Fruit fly (Drosophila melanogaster): ENCODE measurements around the gene Clp.

Clp gene

dm6 chr2L:837989-838388 is 18.2 kb downstream of the Clp start (continued):
- no peak for TF ChIP-seq CG8478 (optimal IDR thresholded peaks at IDR 0.05)
- 0 out of 2 replicates have a peak, but pooled peaks have one; percentile 6 for TF ChIP-seq ap (GFP tag; IDR thresholded peaks at IDR 0.05)
- peak; percentile 87 for TF ChIP-seq ci (GFP tag; IDR thresholded peaks at IDR 0.05)
- TF ChIP-seq CG6272 (GFP tag; IDR thresholded peaks at IDR 0.05) = no peak
- TF ChIP-seq Hr3 (GFP tag; optimal IDR thresholded peaks at IDR 0.05) = peak; percentile 32
- TF ChIP-seq CG34376 (GFP tag; optimal IDR thresholded peaks at IDR 0.05) = no peak
- no peak for TF ChIP-seq CG32532 (GFP tag; IDR thresholded peaks at IDR 0.05)
- no peak for TF ChIP-seq tgo (GFP tag; IDR thresholded peaks at IDR 0.05)
- no peak for TF ChIP-seq lbe (GFP tag; optimal IDR thresholded peaks at IDR 0.05)
- no peak for TF ChIP-seq Asciz (GFP tag; optimal IDR thresholded peaks at IDR 0.05)
- TF ChIP-seq D19B (GFP tag; optimal IDR thresholded peaks at IDR 0.05) = peak; percentile 41
- no peak for TF ChIP-seq Oli (tag; optimal IDR thresholded peaks at IDR 0.05)
- no peak for TF ChIP-seq sc (optimal IDR thresholded peaks at IDR 0.05)
- TF ChIP-seq sc (GFP tag; optimal IDR thresholded peaks at IDR 0.05) = peak; percentile 58
- peak; percentile 44; the same call in 1 of the 2 replicates for TF ChIP-seq sisA (GFP tag; IDR thresholded peaks at IDR 0.05)
- no peak for TF ChIP-seq slp2 (GFP tag; optimal IDR thresholded peaks at IDR 0.05)
- TF ChIP-seq fu2 (GFP tag; optimal IDR thresholded peaks at IDR 0.05) = peak; percentile 12
- peak; percentile 36 for TF ChIP-seq Antp (GFP tag; optimal IDR thresholded peaks at IDR 0.05)
- no peak for TF ChIP-seq CG7372 (GFP tag; IDR thresholded peaks at IDR 0.05)
- peak; percentile 67 for TF ChIP-seq Sox102F (GFP tag; optimal IDR thresholded peaks at IDR 0.05)
- peak; percentile 56 for TF ChIP-seq CG1602 (GFP tag; optimal IDR thresholded peaks at IDR 0.05)
- TF ChIP-seq Pdp1 (GFP tag; optimal IDR thresholded peaks at IDR 0.05) = peak in 1 of 2 experiments; percentile 26
- TF ChIP-seq bsh (GFP tag; optimal IDR thresholded peaks at IDR 0.05) = peak; percentile 15 to 75
- no peak for TF ChIP-seq HLHmδ (GFP tag; optimal IDR thresholded peaks at IDR 0.05)
- no peak for TF ChIP-seq Dfd (GFP tag; optimal IDR thresholded peaks at IDR 0.05)
- peak; percentile 54 for TF ChIP-seq CG9876 (GFP tag; optimal IDR thresholded peaks at IDR 0.05)
- no peak for TF ChIP-seq lov (optimal IDR thresholded peaks at IDR 0.05)
- no peak for TF ChIP-seq lov (GFP tag; IDR thresholded peaks at IDR 0.05)
- peak; percentile 66 for TF ChIP-seq CG17328 (GFP tag; IDR thresholded peaks at IDR 0.05)
- TF ChIP-seq CG7556 (GFP tag; optimal IDR thresholded peaks at IDR 0.05) = no peak
- peak; percentile 56; the same call in 1 of the 3 replicates for TF ChIP-seq Optix (GFP tag; IDR thresholded peaks at IDR 0.05)
- TF ChIP-seq CG10543 (GFP tag; optimal IDR thresholded peaks at IDR 0.05) = no peak
- peak; percentile 67 for TF ChIP-seq CG1024 (GFP tag; IDR thresholded peaks at IDR 0.05)
- peak; percentile 74 for TF ChIP-seq slbo (GFP tag; IDR thresholded peaks at IDR 0.05)
- no peak for TF ChIP-seq CG4730 (GFP tag; IDR thresholded peaks at IDR 0.05)
- no peak for TF ChIP-seq nau (GFP tag; optimal IDR thresholded peaks at IDR 0.05)
- 0 out of 2 replicates have a peak, but pooled peaks have one; percentile 9 for TF ChIP-seq CG32772 (GFP tag; IDR thresholded peaks at IDR 0.05)
- peak; percentile 3 for TF ChIP-seq CHES-1-like (GFP tag; optimal IDR thresholded peaks at IDR 0.05)
- peak; percentile 80 for TF ChIP-seq CG1603 (tag; optimal IDR thresholded peaks at IDR 0.05)
- peak; percentile 55; the same call in 1 of the 2 replicates for TF ChIP-seq Rx (GFP tag; IDR thresholded peaks at IDR 0.05)
- peak; percentile 26; the same call in 1 of the 2 replicates for TF ChIP-seq esg (GFP tag; conservative IDR thresholded peaks at IDR 0.05)
- no peak for TF ChIP-seq nerfin-2 (GFP tag; IDR thresholded peaks at IDR 0.05; ENCODE audit: partially characterized antibody)
- TF ChIP-seq dimm (GFP tag; IDR thresholded peaks at IDR 0.05) = no peak
- TF ChIP-seq dmrt99B (tag; optimal IDR thresholded peaks at IDR 0.05) = peak; percentile 35
- TF ChIP-seq CoRest (tag; optimal IDR thresholded peaks at IDR 0.05) = no peak
- peak; percentile 34 for TF ChIP-seq fd96Cb (tag; optimal IDR thresholded peaks at IDR 0.05)
- TF ChIP-seq Xbp1 (GFP tag; optimal IDR thresholded peaks at IDR 0.05) = peak; percentile 73
- peak; percentile 65 for TF ChIP-seq Hsf (GFP tag; optimal IDR thresholded peaks at IDR 0.05)
- TF ChIP-seq CG12769 (tag; optimal IDR thresholded peaks at IDR 0.05) = peak; percentile 64
- TF ChIP-seq Dip3 (GFP tag; optimal IDR thresholded peaks at IDR 0.05) = peak; percentile 28
- TF ChIP-seq so (GFP tag; IDR thresholded peaks at IDR 0.05) = no peak
- peak; percentile 18 for TF ChIP-seq CG2202 (tag; optimal IDR thresholded peaks at IDR 0.05)
